Fruit fly (Drosophila melanogaster) whole organism, pupa: ENCODE results near the gene CG11600.

Experiments
- CG34367 ChIP-seq: fragments of 200-800 bp; sonication (Bioruptor generic); optimal IDR thresholded peaks from 2 replicates; lab custom pipeline; 2018; ENCODE audit warnings: missing biosample characterization, mild to moderate bottlenecking, missing genetic modification characterization
- Ets98B ChIP-seq: fragments of 200-800 bp; sonication (Bioruptor generic); IDR thresholded peaks from 2 replicates; pipeline ENCODE4 v1.3.6; 2022; ENCODE audit warnings: missing biosample characterization, missing genetic modification characterization
- Pif1A ChIP-seq: fragments of 200-800 bp; sonication (Bioruptor generic); optimal IDR thresholded peaks from 3 replicates; lab custom pipeline; 2016; ENCODE audit warnings: missing biosample characterization, missing genetic modification characterization

DNA sequence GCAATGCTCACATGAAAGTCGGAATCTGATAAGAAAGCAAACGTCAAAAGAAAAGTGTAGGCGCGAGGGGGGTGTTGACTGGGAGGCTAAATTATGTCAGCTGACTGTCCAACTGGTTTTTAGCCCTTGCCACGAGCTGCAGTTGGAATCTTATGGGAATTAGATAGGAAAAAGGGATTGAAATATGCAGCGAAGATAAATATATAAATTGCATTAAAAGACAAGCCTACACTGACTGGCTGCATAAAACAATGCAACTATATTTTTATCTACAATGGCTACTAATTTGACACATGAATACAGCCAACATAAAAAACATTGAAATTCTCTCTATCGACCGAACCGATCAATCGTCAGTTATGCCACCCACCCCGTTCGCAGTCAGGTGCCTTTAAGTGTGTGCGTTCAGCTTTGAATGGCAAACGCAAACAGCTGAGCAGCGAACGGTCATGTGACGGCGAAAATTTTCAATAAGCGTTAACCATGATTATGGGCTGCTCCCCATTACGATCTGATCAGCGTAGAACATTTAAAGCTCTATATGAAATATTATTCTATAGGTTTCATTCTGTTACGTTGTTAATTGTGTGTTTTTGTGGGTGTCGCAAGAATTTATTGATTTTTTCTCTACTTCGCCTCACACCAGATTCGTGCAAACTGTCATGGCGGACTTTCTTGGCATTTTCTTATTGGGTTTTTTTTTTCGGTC lies 9.5 kb upstream of the CG11600 start:
- TF ChIP-seq Pif1A (GFP tag; lab: Kevin White, UChicago) (no peak), CG34367 (tag; lab: Kevin White, UChicago) (no peak), Ets98B (no peak)
